Worm (Caenorhabditis elegans): ENCODE results near the gene H20E11.2.

H20E11.2 gene

ce11 chrIV:6818369-6818768 lies 9.2 kb upstream of the H20E11.2 start, which contains the start of gene C17H12.8:
Gene C17H12.8, plus strand, starts transcription at chrIV:6818703.
- TF ChIP-seq pqm-1 (tag; optimal IDR thresholded peaks at IDR 0.05): peak; percentile 55
- no peak for TF ChIP-seq egl-27 (tag; optimal IDR thresholded peaks at IDR 0.05)
- no peak for TF ChIP-seq daf-16 (GFP tag; optimal IDR thresholded peaks at IDR 0.05)
- peak; percentile 84 for TF ChIP-seq daf-16 (tag; optimal IDR thresholded peaks at IDR 0.05)
- peak; percentile 54; the same call in 1 of the 2 replicates for TF ChIP-seq php-3 (GFP tag; IDR thresholded peaks at IDR 0.05)
- no peak for TF ChIP-seq snpc-1.2 (GFP tag; IDR thresholded peaks at IDR 0.05)
- TF ChIP-seq nhr-28 (tag; optimal IDR thresholded peaks at IDR 0.05): peak; percentile 4
- TF ChIP-seq dmd-6 (GFP tag; IDR thresholded peaks at IDR 0.05): peak; percentile 64; the same call in 1 of the 2 replicates
- no peak for TF ChIP-seq nhr-111 (GFP tag; optimal IDR thresholded peaks at IDR 0.05)
- peak; percentile 74 for TF ChIP-seq dve-1 (tag; optimal IDR thresholded peaks at IDR 0.05; ENCODE audit: insufficient read depth)

DNA sequence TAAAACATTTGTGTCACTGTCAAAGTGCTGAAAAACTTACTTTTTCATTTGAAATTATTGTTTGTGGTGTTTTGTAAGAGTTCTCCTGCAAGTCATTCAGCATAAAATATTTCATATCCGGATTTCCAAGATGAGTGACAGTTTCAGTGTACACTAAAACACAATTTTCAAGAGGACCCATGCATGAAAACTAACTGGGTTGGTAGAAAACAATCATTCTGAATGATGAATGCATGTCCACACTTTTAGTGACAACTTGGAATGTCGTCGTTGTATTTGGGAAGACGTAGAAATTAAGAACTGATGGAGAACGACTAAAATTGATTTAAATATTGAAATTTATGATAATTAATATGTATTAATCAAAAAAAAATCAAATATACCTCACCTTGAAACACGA lies 5.9 kb upstream of the H20E11.2 start:
- TF ChIP-seq unc-62 (GFP tag; optimal IDR thresholded peaks at IDR 0.05 in 1 of 2): peak in 1 of 2 experiments; percentile 98
- no peak for TF ChIP-seq unc-62 (tag; optimal IDR thresholded peaks at IDR 0.05)
- TF ChIP-seq nhr-25 (tag; optimal IDR thresholded peaks at IDR 0.05; ENCODE audit: borderline replicate concordance, insufficient read depth): no peak

DNA sequence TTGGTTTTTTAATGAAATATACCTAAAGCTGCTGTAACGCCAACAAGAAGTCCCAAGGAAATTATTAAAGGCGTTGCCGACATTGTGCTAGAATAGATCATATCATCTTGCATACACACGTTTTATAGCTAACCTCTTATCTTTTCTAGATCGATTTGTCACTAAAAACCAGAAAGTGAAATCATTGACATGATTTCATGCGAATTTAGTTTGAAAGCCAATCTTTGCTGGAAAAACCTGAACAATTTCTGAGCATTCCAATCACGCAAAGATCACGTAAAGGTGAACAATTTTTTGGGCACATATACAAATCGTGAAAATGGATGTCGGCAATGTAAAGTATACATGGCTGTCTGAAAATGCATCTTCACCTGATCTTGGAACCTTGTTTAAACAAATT lies 5.2 kb upstream of the H20E11.2 start, which contains the start of gene C17H12.6:
C17H12.6 (minus strand) TSS at position 101 of the 400 bp plus-strand sequence.
- TF ChIP-seq nhr-28 (tag; optimal IDR thresholded peaks at IDR 0.05) (no peak), saeg-2 (GFP tag; IDR thresholded peaks at IDR 0.05) (no peak), zag-1 (tag; optimal IDR thresholded peaks at IDR 0.05) (no peak), F49E8.2 (tag; optimal IDR thresholded peaks at IDR 0.05; ENCODE audit: borderline replicate concordance) (no peak), T20F7.1 (GFP tag; optimal IDR thresholded peaks at IDR 0.05) (no peak), dpl-1 (GFP tag; optimal IDR thresholded peaks at IDR 0.05) (no peak), zfp-3 (GFP tag; conservative IDR thresholded peaks at IDR 0.05) (no peak), nhr-6 (tag; optimal IDR thresholded peaks at IDR 0.05) (no peak), nhr-237 (tag; optimal IDR thresholded peaks at IDR 0.05) (no peak), madf-9 (GFP tag; conservative IDR thresholded peaks at IDR 0.05) (no peak), daf-8 (GFP tag; IDR thresholded peaks at IDR 0.05) (no peak), D1046.2 (GFP tag; IDR thresholded peaks at IDR 0.05) (no peak), hlh-30 (tag; optimal IDR thresholded peaks at IDR 0.05; ENCODE audit: insufficient read depth) (no peak), zip-11 (GFP tag; IDR thresholded peaks at IDR 0.05) (no peak)

ce11 chrIV:6824622-6825021 lies 3.0 kb upstream of the H20E11.2 start, which contains the start of gene H20E11.3:
Gene H20E11.3, plus strand, starts transcription at chrIV:6824816.
- no peak for TF ChIP-seq hlh-11 (tag; optimal IDR thresholded peaks at IDR 0.05)
- no peak for TF ChIP-seq nhr-11 (tag; optimal IDR thresholded peaks at IDR 0.05)
- TF ChIP-seq dmd-6 (GFP tag; IDR thresholded peaks at IDR 0.05): peak; percentile 59; the same call in 1 of the 2 replicates
- TF ChIP-seq ceh-82 (tag; optimal IDR thresholded peaks at IDR 0.05): no peak
- TF ChIP-seq unc-130 (GFP tag; optimal IDR thresholded peaks at IDR 0.05): no peak
- TF ChIP-seq nhr-111 (GFP tag; optimal IDR thresholded peaks at IDR 0.05): no peak
- TF ChIP-seq zip-11 (GFP tag; IDR thresholded peaks at IDR 0.05): no peak
- TF ChIP-seq pqm-1 (tag; optimal IDR thresholded peaks at IDR 0.05): peak; percentile 19
- no peak for TF ChIP-seq lin-1 (GFP tag; IDR thresholded peaks at IDR 0.05)
- no peak for TF ChIP-seq sdz-12 (GFP tag; optimal IDR thresholded peaks at IDR 0.05)
- peak; percentile 38 for TF ChIP-seq aha-1 (tag)
- no peak for TF ChIP-seq nhr-102 (tag; optimal IDR thresholded peaks at IDR 0.05)
- no peak for TF ChIP-seq madf-9 (GFP tag; conservative IDR thresholded peaks at IDR 0.05)
- no peak for TF ChIP-seq daf-19 (GFP tag; conservative IDR thresholded peaks at IDR 0.05)
- peak; percentile 4 for TF ChIP-seq dve-1 (tag; optimal IDR thresholded peaks at IDR 0.05; ENCODE audit: insufficient read depth)
- TF ChIP-seq aly-2 (tag; optimal IDR thresholded peaks at IDR 0.05): no peak
- TF ChIP-seq cey-2 (tag; optimal IDR thresholded peaks at IDR 0.05; ENCODE audit: borderline replicate concordance, insufficient read depth): no peak
- TF ChIP-seq daf-16 (GFP tag; optimal IDR thresholded peaks at IDR 0.05): no peak
- peak; percentile 37 for TF ChIP-seq daf-16 (tag; optimal IDR thresholded peaks at IDR 0.05)
- no peak for TF ChIP-seq Y5F2A.4 (GFP tag; optimal IDR thresholded peaks at IDR 0.05)
- no peak for TF ChIP-seq fos-1 (tag; optimal IDR thresholded peaks at IDR 0.05)
